Fruit fly (Drosophila melanogaster): ENCODE data around the gene Mob2.

Mob2 gene

DNA sequence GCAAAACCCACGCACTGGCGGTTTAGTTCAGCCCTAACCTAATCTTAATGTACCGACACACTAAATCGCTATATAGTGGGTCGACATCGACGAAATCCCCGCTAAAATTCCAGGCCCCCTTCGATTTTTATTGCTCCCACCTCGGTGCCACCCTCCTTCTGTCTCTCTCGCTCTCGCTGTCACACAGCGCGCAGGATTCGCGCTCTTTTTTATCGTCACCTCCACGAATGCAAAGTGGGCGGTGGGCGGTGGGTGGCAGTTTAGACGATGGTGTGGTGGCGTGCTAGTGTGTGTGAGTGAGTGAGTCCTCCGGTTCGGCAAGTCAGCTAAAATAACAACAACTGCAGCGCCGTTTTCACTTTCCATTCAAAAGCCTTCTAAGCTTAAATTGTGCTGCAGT, 40.0 kb upstream of the Mob2 start:
- TF ChIP-seq CG8944 (GFP tag; optimal IDR thresholded peaks at IDR 0.05) (no peak), CG12071 (GFP tag; optimal IDR thresholded peaks at IDR 0.05) (peak; percentile 4), onecut (GFP tag; IDR thresholded peaks at IDR 0.05) (peak; percentile 34; the same call in 1 of the 2 replicates), CG13894 (tag; optimal IDR thresholded peaks at IDR 0.05) (peak; percentile 36), Deaf1 (tag; optimal IDR thresholded peaks at IDR 0.05) (peak; percentile 56), dpn (GFP tag; optimal IDR thresholded peaks at IDR 0.05) (no peak), CG1832 (GFP tag; optimal IDR thresholded peaks at IDR 0.05) (peak; percentile 12), B-H1 (GFP tag; IDR thresholded peaks at IDR 0.05) (no peak)

DNA sequence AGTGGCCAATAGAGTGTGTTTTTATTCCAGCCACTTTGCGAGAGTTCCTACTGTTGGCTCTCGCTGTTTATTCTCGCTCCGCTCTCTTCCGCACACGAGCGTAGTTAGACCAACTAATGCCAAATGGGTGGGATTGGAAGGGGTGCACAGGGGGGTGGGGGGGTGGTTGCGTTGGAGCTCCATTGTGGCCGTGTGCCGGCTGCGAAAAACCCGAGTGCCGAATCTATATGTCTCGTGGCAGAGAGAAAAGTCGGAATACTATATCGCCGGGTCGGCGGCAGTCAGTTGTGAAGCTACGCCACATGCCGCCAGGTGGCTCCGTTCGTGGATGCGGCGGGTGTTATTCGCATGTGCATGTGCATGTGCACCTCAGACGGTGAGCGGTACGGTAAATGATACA, 39.1 kb upstream of the Mob2 start:
- TF ChIP-seq dimm (GFP tag; IDR thresholded peaks at IDR 0.05) (no peak), klu (GFP tag; IDR thresholded peaks at IDR 0.05) (no peak), H2.0 (GFP tag; IDR thresholded peaks at IDR 0.05) (no peak), Drgx (GFP tag; IDR thresholded peaks at IDR 0.05) (0 out of 2 replicates have a peak, but pooled peaks have one; percentile 11), Deaf1 (tag; optimal IDR thresholded peaks at IDR 0.05) (peak; percentile 85), CG10959 (GFP tag; IDR thresholded peaks at IDR 0.05) (no peak), CG11723 (GFP tag; optimal IDR thresholded peaks at IDR 0.05) (no peak), CTCF (GFP tag; optimal IDR thresholded peaks at IDR 0.05) (peak; percentile 40), fd102C (GFP tag; optimal IDR thresholded peaks at IDR 0.05) (no peak), Lhr (GFP tag; optimal IDR thresholded peaks at IDR 0.05) (no peak), CG2712 (tag; optimal IDR thresholded peaks at IDR 0.05) (no peak), crol (GFP tag; IDR thresholded peaks at IDR 0.05) (peak; percentile 82), CG34422 (GFP tag; IDR thresholded peaks at IDR 0.05) (peak; percentile 28; the same call in 1 of the 3 replicates), CG32767 (GFP tag; IDR thresholded peaks at IDR 0.05) (0 out of 2 replicates have a peak, but pooled peaks have one; percentile 12), ken (GFP tag; IDR thresholded peaks at IDR 0.05) (no peak), CG12155 (GFP tag; optimal IDR thresholded peaks at IDR 0.05) (no peak), CG7357 (GFP tag; IDR thresholded peaks at IDR 0.05) (0 out of 3 replicates have a peak, but pooled peaks have one; percentile 32), Opbp (GFP tag; IDR thresholded peaks at IDR 0.05; ENCODE audit: partially characterized antibody) (0 out of 3 replicates have a peak, but pooled peaks have one; percentile 31), chinmo (GFP tag; IDR thresholded peaks at IDR 0.05; ENCODE audit: partially characterized antibody) (0 out of 4 replicates have a peak, but pooled peaks have one; percentile 21), Dbx (GFP tag; IDR thresholded peaks at IDR 0.05) (0 out of 3 replicates have a peak, but pooled peaks have one; percentile 11), CG13894 (tag; optimal IDR thresholded peaks at IDR 0.05) (peak; percentile 84), Chrac-16 (GFP tag; optimal IDR thresholded peaks at IDR 0.05) (no peak), CG11456 (GFP tag; IDR thresholded peaks at IDR 0.05) (0 out of 3 replicates have a peak, but pooled peaks have one; percentile 47), CG8359 (GFP tag; optimal IDR thresholded peaks at IDR 0.05; ENCODE audit: borderline replicate concordance) (no peak), CG4707 (GFP tag; optimal IDR thresholded peaks at IDR 0.05) (no peak), sug (tag; optimal IDR thresholded peaks at IDR 0.05) (no peak), CG30020 (tag; optimal IDR thresholded peaks at IDR 0.05) (no peak), CG6272 (GFP tag; IDR thresholded peaks at IDR 0.05) (peak; percentile 31; the same call in 1 of the 2 replicates)

dm6 chr3L:11599965-11600420, 38.0 kb upstream of the Mob2 start, which contains the start of the genes CG14137 and CG46394:
TSS of gene CG14137 (minus strand) at chr3L:11600065.
TSS of gene CG46394 (plus strand) at chr3L:11600370.
- no peak for TF ChIP-seq Tbp (GFP tag; optimal IDR thresholded peaks at IDR 0.05)
- no peak for TF ChIP-seq ash1 (GFP tag; optimal IDR thresholded peaks at IDR 0.05)
- TF ChIP-seq Side (GFP tag; optimal IDR thresholded peaks at IDR 0.05) = no peak
- TF ChIP-seq CG2678 (tag; optimal IDR thresholded peaks at IDR 0.05) = no peak
- 0 out of 3 replicates have a peak, but pooled peaks have one; percentile 3 for TF ChIP-seq CG2889 (GFP tag; IDR thresholded peaks at IDR 0.05)

Measured in whole organism, embryonic.